Worm (Caenorhabditis elegans) whole organism, late embryonic: ENCODE measurements around the gene zim-1.
A peak's percentile ranks its signal among the peaks of the same experiment; 100 is the strongest.

Source experiments
- C08G9.2 ChIP-seq: sonication (generic microtip); optimal IDR thresholded peaks from 2 replicates; lab custom pipeline; 2016; ENCODE audit warnings: mild to moderate bottlenecking, missing genetic modification characterization, moderate library complexity, missing compliant biosample characterization
- C38D4.7 ChIP-seq: fragments of 200-800 bp; sonication (Bioruptor generic); optimal IDR thresholded peaks from 2 replicates; lab custom pipeline; 2018; ENCODE audit warnings: mild to moderate bottlenecking, missing genetic modification characterization, moderate library complexity, missing compliant biosample characterization
- F13H6.1 ChIP-seq: sonication (generic microtip); optimal IDR thresholded peaks from 2 replicates; lab custom pipeline; 2016; ENCODE audit warnings: missing genetic modification characterization, missing compliant biosample characterization
- K02D7.2 ChIP-seq: sonication (generic microtip); optimal IDR thresholded peaks from 2 replicates; lab custom pipeline; 2017; ENCODE audit warnings: mild to moderate bottlenecking, missing genetic modification characterization, missing compliant biosample characterization
- K09A11.1 ChIP-seq: sonication (generic microtip); optimal IDR thresholded peaks from 2 replicates; lab custom pipeline; 2017; ENCODE audit warnings: antibody characterized with exemption, mild to moderate bottlenecking, missing genetic modification characterization, missing compliant biosample characterization; ENCODE audit not compliant: insufficient read depth
- T23F11.4 ChIP-seq: fragments of 200-800 bp; sonication (Bioruptor generic); optimal IDR thresholded peaks from 2 replicates; lab custom pipeline; 2018; ENCODE audit warnings: mild to moderate bottlenecking, missing genetic modification characterization, missing compliant biosample characterization
- ceh-24 ChIP-seq: sonication (generic microtip); optimal IDR thresholded peaks from 2 replicates; lab custom pipeline; 2016; ENCODE audit warnings: mild to moderate bottlenecking, missing genetic modification characterization, missing compliant biosample characterization
- ceh-30 ChIP-seq: fragments of 150-350 bp; optimal IDR thresholded peaks from 2 replicates; lab custom pipeline; 2014; ENCODE audit warnings: missing biosample characterization, missing genetic modification characterization
- ceh-45 ChIP-seq: fragments of 200-800 bp; sonication (Bioruptor generic); IDR thresholded peaks from 2 replicates; pipeline ENCODE4 v1.3.6; 2022; ENCODE audit warnings: missing genetic modification reagents, missing genetic modification characterization, missing compliant biosample characterization
- ceh-9 ChIP-seq: sonication (generic microtip); optimal IDR thresholded peaks from 2 replicates; lab custom pipeline; 2016; ENCODE audit warnings: mild to moderate bottlenecking, missing genetic modification characterization, inconsistent platforms, missing compliant biosample characterization
- elt-2 ChIP-seq: sonication (generic microtip); optimal IDR thresholded peaks from 2 replicates; lab custom pipeline; 2016; ENCODE audit warnings: missing genetic modification reagents, missing genetic modification characterization, missing compliant biosample characterization
- ets-4 ChIP-seq: sonication (generic microtip); optimal IDR thresholded peaks from 2 replicates; lab custom pipeline; 2016; ENCODE audit warnings: missing genetic modification characterization, missing compliant biosample characterization
- eyg-1 ChIP-seq: sonication (generic microtip); optimal IDR thresholded peaks from 2 replicates; lab custom pipeline; 2016; ENCODE audit warnings: missing genotype, missing genetic modification characterization, missing compliant biosample characterization
- fkh-10 ChIP-seq: fragments of 150-350 bp; optimal IDR thresholded peaks from 2 replicates; lab custom pipeline; 2014; ENCODE audit warnings: missing biosample characterization, missing genetic modification reagents, missing genetic modification characterization
- fkh-6 ChIP-seq: sonication (generic microtip); optimal IDR thresholded peaks from 2 replicates; lab custom pipeline; 2016; ENCODE audit warnings: missing genetic modification characterization, missing compliant biosample characterization
- hlh-8 ChIP-seq: sonication (generic microtip); optimal IDR thresholded peaks from 2 replicates; lab custom pipeline; 2016; ENCODE audit warnings: missing genotype, missing genetic modification characterization, missing compliant biosample characterization
- mec-3 ChIP-seq: sonication (generic microtip); optimal IDR thresholded peaks from 2 replicates; lab custom pipeline; 2016; ENCODE audit warnings: borderline replicate concordance, missing genetic modification characterization, missing compliant biosample characterization
- nhr-11 ChIP-seq: fragments of 150-350 bp; optimal IDR thresholded peaks from 2 replicates; lab custom pipeline; 2014; ENCODE audit warnings: missing biosample characterization, missing genetic modification characterization
- pag-3 ChIP-seq: sonication (generic microtip); optimal IDR thresholded peaks from 2 replicates; lab custom pipeline; 2016; ENCODE audit warnings: missing compliant biosample characterization, missing genetic modification characterization, borderline replicate concordance
- pha-2 ChIP-seq: sonication (generic microtip); optimal IDR thresholded peaks from 2 replicates; lab custom pipeline; 2017; ENCODE audit warnings: mild to moderate bottlenecking, missing genetic modification characterization, missing compliant biosample characterization
- pqm-1 ChIP-seq: sonication (generic microtip); optimal IDR thresholded peaks from 2 replicates; lab custom pipeline; 2016; ENCODE audit warnings: missing genetic modification characterization, missing compliant biosample characterization
- pros-1 ChIP-seq: fragments of 150-350 bp; optimal IDR thresholded peaks from 2 replicates; lab custom pipeline; 2014; ENCODE audit warnings: missing biosample characterization, missing genetic modification reagents, missing genetic modification characterization
- ref-2 ChIP-seq: sonication (generic microtip); optimal IDR thresholded peaks from 2 replicates; lab custom pipeline; 2016; ENCODE audit warnings: missing genetic modification characterization, missing compliant biosample characterization
- rnt-1 ChIP-seq: sonication (generic microtip); optimal IDR thresholded peaks from 2 replicates; lab custom pipeline; 2016; ENCODE audit warnings: missing genetic modification characterization, missing compliant biosample characterization
- sdc-2 ChIP-seq: sonication (generic microtip); optimal IDR thresholded peaks from 2 replicates; lab custom pipeline; 2016; ENCODE audit warnings: missing genotype, missing genetic modification characterization, missing compliant biosample characterization
- sox-4 ChIP-seq: sonication (generic microtip); optimal IDR thresholded peaks from 2 replicates; lab custom pipeline; 2017; ENCODE audit warnings: mild to moderate bottlenecking, missing genetic modification characterization, inconsistent platforms, missing compliant biosample characterization
- syd-9 ChIP-seq: sonication (generic microtip); optimal IDR thresholded peaks from 2 replicates; lab custom pipeline; 2016; ENCODE audit warnings: mild to moderate bottlenecking, missing genetic modification characterization, moderate library complexity, missing compliant biosample characterization
- tbx-2 ChIP-seq: sonication (generic microtip); optimal IDR thresholded peaks from 2 replicates; lab custom pipeline; 2016; ENCODE audit warnings: missing genetic modification characterization, missing compliant biosample characterization
- ttx-3 ChIP-seq: sonication (generic microtip); optimal IDR thresholded peaks from 2 replicates; lab custom pipeline; 2016; ENCODE audit warnings: missing genetic modification reagents, missing genetic modification characterization, missing compliant biosample characterization
- unc-42 ChIP-seq: sonication (generic microtip); optimal IDR thresholded peaks from 2 replicates; lab custom pipeline; 2016; ENCODE audit warnings: missing genotype, missing genetic modification characterization, missing compliant biosample characterization
- unc-55 ChIP-seq: sonication (generic microtip); optimal IDR thresholded peaks from 2 replicates; lab custom pipeline; 2017; ENCODE audit warnings: missing biosample characterization, missing genetic modification reagents, missing genetic modification characterization
- unc-86 ChIP-seq: sonication (generic microtip); optimal IDR thresholded peaks from 2 replicates; lab custom pipeline; 2016; ENCODE audit warnings: missing genetic modification characterization, missing compliant biosample characterization
- ztf-16 ChIP-seq: sonication (generic microtip); optimal IDR thresholded peaks from 2 replicates; lab custom pipeline; 2017; ENCODE audit warnings: missing genetic modification characterization, missing compliant biosample characterization

Gene zim-1

ce11 chrIV:10570065-10570464, 23.2 kb downstream of the zim-1 start:
- TF ChIP-seq ceh-24 (tag; lab: Kevin White, UChicago): no peak
- TF ChIP-seq sox-4 (tag; lab: Kevin White, UChicago): no peak
- TF ChIP-seq C08G9.2 (tag; lab: Kevin White, UChicago): no peak
- TF ChIP-seq pros-1 (tag; lab: Kevin White, UChicago): no peak
- TF ChIP-seq elt-2 (tag; lab: Kevin White, UChicago): no peak
- peak; percentile 31 for TF ChIP-seq ref-2 (tag; lab: Kevin White, UChicago)
- no peak for TF ChIP-seq fkh-6 (tag; lab: Kevin White, UChicago)
- TF ChIP-seq C38D4.7 (GFP tag; lab: Kevin White, UChicago): no peak
- TF ChIP-seq unc-86: no peak

- TF ChIP-seq ceh-9 (tag; lab: Kevin White, UChicago): no peak
- peak; percentile 69 for TF ChIP-seq unc-42 (tag; lab: Kevin White, UChicago)
- no peak for TF ChIP-seq sdc-2 (tag; lab: Kevin White, UChicago)
- TF ChIP-seq rnt-1: no peak
- TF ChIP-seq ets-4 (tag; lab: Kevin White, UChicago): no peak
- TF ChIP-seq T23F11.4 (GFP tag; lab: Kevin White, UChicago): no peak
- no peak for TF ChIP-seq fkh-6 (tag; lab: Kevin White, UChicago)
Observed at ce11 chrIV:10571020-10571419, 24.1 kb downstream of the zim-1 start.

ce11 chrIV:10573471-10573870, 26.6 kb downstream of the zim-1 start:
- no peak for TF ChIP-seq elt-2 (tag; lab: Kevin White, UChicago)
- no peak for TF ChIP-seq unc-55 (GFP tag; lab: Kevin White, UChicago)
- peak; percentile 59 for TF ChIP-seq unc-42 (tag; lab: Kevin White, UChicago)
- no peak for TF ChIP-seq fkh-10 (GFP tag; lab: Kevin White, UChicago)

DNA sequence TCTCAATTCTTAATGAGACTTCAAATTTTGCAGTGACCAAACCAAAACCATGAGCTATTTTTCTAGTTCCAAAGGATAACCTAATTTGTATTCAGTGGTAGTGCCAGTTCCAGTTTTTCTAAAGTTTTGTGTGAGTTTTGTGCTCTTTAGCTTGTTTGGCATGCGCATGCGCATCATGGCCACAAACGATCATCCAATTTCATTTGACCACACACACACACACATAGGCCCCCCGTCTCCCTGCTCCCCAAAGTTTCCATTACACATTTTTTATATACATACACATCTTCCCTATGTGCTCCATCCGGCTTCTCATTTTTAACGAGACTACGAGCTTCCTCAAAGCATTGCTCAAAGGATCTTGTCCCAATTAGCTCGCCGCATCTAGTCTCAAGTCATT, 27.6 kb downstream of the zim-1 start:
- TF ChIP-seq K09A11.1 (tag; lab: Kevin White, UChicago) (no peak), unc-42 (tag; lab: Kevin White, UChicago) (peak; percentile 83), tbx-2 (tag; lab: Kevin White, UChicago) (no peak)

DNA sequence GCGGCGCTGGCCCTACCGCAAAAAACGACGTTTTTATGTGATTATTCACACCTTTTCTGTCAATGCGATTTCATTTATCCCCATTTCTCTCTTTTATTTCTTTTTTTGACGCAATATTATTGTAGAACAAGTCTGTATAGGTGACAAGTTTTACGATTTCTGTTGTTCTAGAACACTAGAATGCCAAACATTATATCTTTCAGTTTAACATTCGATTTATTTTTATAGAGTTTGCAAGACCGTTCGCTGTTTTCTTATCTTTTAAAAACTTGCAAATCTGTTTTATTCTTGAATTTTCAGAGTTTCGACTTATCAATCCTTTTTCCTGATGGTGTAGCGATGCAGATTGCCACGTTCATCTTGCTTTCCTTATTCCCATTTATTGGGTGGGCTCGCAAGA, 29.2 kb downstream of the zim-1 start, which contains the start of gene efn-2:
TSS of gene efn-2 (plus strand) at position 301 of the 400 bp plus-strand sequence.
- no peak for TF ChIP-seq ztf-16 (tag; lab: Kevin White, UChicago)
- no peak for TF ChIP-seq ceh-45 (GFP tag; lab: Robert Waterston, UW)
- TF ChIP-seq nhr-11 (tag; lab: Kevin White, UChicago): no peak
- no peak for TF ChIP-seq ref-2 (tag; lab: Kevin White, UChicago)
- TF ChIP-seq mec-3: no peak
- no peak for TF ChIP-seq K02D7.2 (tag; lab: Kevin White, UChicago)
- no peak for TF ChIP-seq eyg-1
- TF ChIP-seq pqm-1 (tag; lab: Kevin White, UChicago): no peak
- no peak for TF ChIP-seq unc-42 (tag; lab: Kevin White, UChicago)
- TF ChIP-seq pag-3 (tag; lab: Kevin White, UChicago): no peak
- TF ChIP-seq F13H6.1: no peak
- TF ChIP-seq tbx-2 (tag; lab: Kevin White, UChicago): no peak
- no peak for TF ChIP-seq syd-9 (tag; lab: Kevin White, UChicago)
- no peak for TF ChIP-seq pha-2 (tag; lab: Kevin White, UChicago)
- TF ChIP-seq T23F11.4 (GFP tag; lab: Kevin White, UChicago): no peak
- no peak for TF ChIP-seq ttx-3 (tag; lab: Kevin White, UChicago)
- TF ChIP-seq C08G9.2 (tag; lab: Kevin White, UChicago): no peak
- TF ChIP-seq hlh-8: no peak
- no peak for TF ChIP-seq ceh-30
